Worm (Caenorhabditis elegans) whole organism, L3 larva: ENCODE results near the gene maoc-1.

ENCODE experiments used
- R02D3.7 ChIP-seq: fragments of 150-350 bp; optimal IDR thresholded peaks from 2 replicates; lab custom pipeline; 2014; ENCODE audit warnings: missing biosample characterization, missing genetic modification characterization
- ZK546.5 ChIP-seq: sonication (generic microtip); optimal IDR thresholded peaks from 2 replicates; lab custom pipeline; 2017; ENCODE audit warnings: missing biosample characterization, missing genetic modification characterization
- aly-2 ChIP-seq: fragments of 150-350 bp; optimal IDR thresholded peaks from 2 replicates; lab custom pipeline; 2014; ENCODE audit warnings: missing biosample characterization, missing genetic modification characterization
- ama-1 ChIP-seq: fragments of 150-350 bp; optimal IDR thresholded peaks from 2 replicates; lab custom pipeline; 2018
- ceh-28 ChIP-seq: fragments of 150-350 bp; optimal IDR thresholded peaks from 2 replicates; lab custom pipeline; 2014; ENCODE audit warnings: missing biosample characterization, missing genetic modification reagents, missing genetic modification characterization
- ceh-9 ChIP-seq: sonication (generic microtip); optimal IDR thresholded peaks from 2 replicates; lab custom pipeline; 2018; ENCODE audit warnings: missing biosample characterization, missing genetic modification characterization
- daf-12 ChIP-seq: fragments of 150-350 bp; optimal IDR thresholded peaks from 2 replicates; lab custom pipeline; 2014; ENCODE audit warnings: missing biosample characterization, missing genetic modification reagents, missing genetic modification characterization
- elt-1 ChIP-seq: fragments of 150-350 bp; optimal IDR thresholded peaks from 2 replicates; lab custom pipeline; 2014; ENCODE audit warnings: missing biosample characterization, missing genetic modification characterization
- elt-2 ChIP-seq: sonication (generic microtip); optimal IDR thresholded peaks from 2 replicates; lab custom pipeline; 2016; ENCODE audit warnings: missing genetic modification reagents, mild to moderate bottlenecking, missing genetic modification characterization, missing compliant biosample characterization
- jun-1 ChIP-seq: fragments of 150-350 bp; optimal IDR thresholded peaks from 2 replicates; lab custom pipeline; 2014; ENCODE audit warnings: missing biosample characterization, missing genetic modification reagents, missing genetic modification characterization
- lin-39 ChIP-seq: fragments of 150-350 bp; optimal IDR thresholded peaks from 2 replicates; lab custom pipeline; 2018; ENCODE audit warnings: missing biosample characterization, missing genetic modification reagents, missing genetic modification characterization
- lsy-12 ChIP-seq: sonication (generic microtip); optimal IDR thresholded peaks from 2 replicates; lab custom pipeline; 2016; ENCODE audit warnings: mild to moderate bottlenecking, missing genetic modification characterization, missing compliant biosample characterization
- mdl-1 ChIP-seq: fragments of 150-350 bp; optimal IDR thresholded peaks from 2 replicates; lab custom pipeline; 2014; ENCODE audit warnings: missing biosample characterization, missing genetic modification characterization
- nfya-1 ChIP-seq: sonication (generic microtip); optimal IDR thresholded peaks from 2 replicates; lab custom pipeline; 2017; ENCODE audit warnings: missing genetic modification characterization, mild to moderate bottlenecking, missing compliant biosample characterization, antibody characterized with exemption, moderate library complexity; ENCODE audit not compliant: insufficient read depth
- nhr-23 ChIP-seq: fragments of 150-350 bp; optimal IDR thresholded peaks from 2 replicates; lab custom pipeline; 2014; ENCODE audit warnings: missing biosample characterization, missing genetic modification reagents, missing genetic modification characterization
- nhr-237 ChIP-seq: fragments of 150-350 bp; optimal IDR thresholded peaks from 2 replicates; lab custom pipeline; 2014; ENCODE audit warnings: missing biosample characterization, missing genetic modification characterization
- nhr-25 ChIP-seq: sonication (generic microtip); optimal IDR thresholded peaks from 2 replicates; lab custom pipeline; 2017; ENCODE audit warnings: missing biosample characterization, missing genetic modification characterization
- nhr-28 ChIP-seq: fragments of 150-350 bp; optimal IDR thresholded peaks from 2 replicates; lab custom pipeline; 2014; ENCODE audit warnings: missing biosample characterization, missing genetic modification characterization
- nhr-43 ChIP-seq: sonication (generic microtip); optimal IDR thresholded peaks from 2 replicates; lab custom pipeline; 2016; ENCODE audit warnings: mild to moderate bottlenecking, missing genetic modification characterization, missing compliant biosample characterization; ENCODE audit not compliant: poor library complexity, severe bottlenecking
- nhr-67 ChIP-seq: fragments of 150-350 bp; optimal IDR thresholded peaks from 2 replicates; lab custom pipeline; 2014; ENCODE audit warnings: missing biosample characterization, missing genetic modification characterization
- nhr-76 ChIP-seq: fragments of 150-350 bp; sonication (generic microtip); optimal IDR thresholded peaks from 5 replicates; lab custom pipeline; 2014; ENCODE audit warnings: missing biosample characterization, missing genetic modification characterization
- nhr-77 ChIP-seq: fragments of 150-350 bp; optimal IDR thresholded peaks from 2 replicates; lab custom pipeline; 2014; ENCODE audit warnings: missing biosample characterization, missing genetic modification characterization
- pha-4 ChIP-seq: fragments of 150-350 bp; optimal IDR thresholded peaks from 2 replicates; lab custom pipeline; 2014; ENCODE audit warnings: missing biosample characterization, missing genetic modification reagents, missing genetic modification characterization
- pqm-1 ChIP-seq: fragments of 150-350 bp; optimal IDR thresholded peaks from 2 replicates; lab custom pipeline; 2017; ENCODE audit warnings: missing biosample characterization, missing genetic modification characterization, inconsistent platforms
- sea-2 ChIP-seq: fragments of 150-350 bp; sonication (generic microtip); optimal IDR thresholded peaks from 4 replicates; lab custom pipeline; 2014; ENCODE audit warnings: missing biosample characterization, missing genetic modification reagents, missing genetic modification characterization
- snpc-4 ChIP-seq: fragments of 150-350 bp; optimal IDR thresholded peaks from 2 replicates; lab custom pipeline; 2014; ENCODE audit warnings: missing biosample characterization, missing genetic modification characterization
- tbx-2 ChIP-seq: sonication (generic microtip); optimal IDR thresholded peaks from 2 replicates; lab custom pipeline; 2016; ENCODE audit warnings: mild to moderate bottlenecking, missing genetic modification characterization, missing compliant biosample characterization
- unc-62 ChIP-seq: fragments of 150-350 bp; sonication (generic microtip); optimal IDR thresholded peaks from 4 replicates; lab custom pipeline; 2014; ENCODE audit warnings: missing biosample characterization, missing genetic modification reagents, missing genetic modification characterization
- ztf-11 ChIP-seq: fragments of 150-350 bp; optimal IDR thresholded peaks from 2 replicates; lab custom pipeline; 2014; ENCODE audit warnings: missing biosample characterization, missing genetic modification characterization
- ztf-4 ChIP-seq: fragments of 150-350 bp; optimal IDR thresholded peaks from 2 replicates; lab custom pipeline; 2014; ENCODE audit warnings: missing biosample characterization, missing genetic modification characterization

The maoc-1 gene

DNA sequence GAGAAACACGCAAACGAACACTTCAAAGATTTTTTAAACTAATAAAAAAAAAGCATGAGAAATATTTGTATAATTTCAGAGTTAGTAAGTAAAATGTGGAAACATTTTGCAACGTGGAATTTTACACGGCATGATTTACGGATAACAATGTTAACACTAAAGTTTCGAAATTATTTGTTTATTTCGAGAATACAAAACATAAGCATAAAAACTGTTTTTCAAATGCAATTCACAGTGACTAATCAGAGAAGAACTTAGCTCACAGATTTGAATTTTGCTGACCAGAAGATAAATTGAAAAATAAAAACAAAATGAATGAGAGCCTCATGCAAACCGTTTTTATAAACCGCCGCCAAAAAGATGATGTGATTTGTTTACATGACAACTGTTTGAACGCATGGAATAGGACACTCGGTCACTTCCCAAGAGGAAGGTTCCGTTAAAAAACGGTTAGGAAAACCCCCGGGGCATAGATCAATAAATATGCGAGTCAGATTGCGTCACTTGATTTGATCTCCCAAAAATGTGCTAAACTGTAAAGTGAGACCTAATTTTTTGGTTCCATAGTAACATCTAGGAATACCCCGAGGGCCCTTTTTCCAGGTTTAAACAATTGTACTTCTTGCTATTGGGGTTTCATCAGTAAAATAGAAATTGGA, 29.9 kb downstream of the maoc-1 start, which contains the start of gene clh-3:
Gene clh-3 (minus strand): TSS at position 51 of the 659 bp plus-strand sequence.
- TF ChIP-seq nhr-28 (tag; lab: Kevin White, UChicago) (no peak), ztf-4 (no peak), pha-4 (tag; lab: Kevin White, UChicago) (no peak), unc-62 (GFP tag; lab: Kevin White, UChicago) (no peak), lsy-12 (tag; lab: Kevin White, UChicago) (no peak), ZK546.5 (tag; lab: Kevin White, UChicago) (no peak), nfya-1 (tag; lab: Kevin White, UChicago) (no peak)
- TF ChIP-seq, all 47 proteins: peak for 0

DNA sequence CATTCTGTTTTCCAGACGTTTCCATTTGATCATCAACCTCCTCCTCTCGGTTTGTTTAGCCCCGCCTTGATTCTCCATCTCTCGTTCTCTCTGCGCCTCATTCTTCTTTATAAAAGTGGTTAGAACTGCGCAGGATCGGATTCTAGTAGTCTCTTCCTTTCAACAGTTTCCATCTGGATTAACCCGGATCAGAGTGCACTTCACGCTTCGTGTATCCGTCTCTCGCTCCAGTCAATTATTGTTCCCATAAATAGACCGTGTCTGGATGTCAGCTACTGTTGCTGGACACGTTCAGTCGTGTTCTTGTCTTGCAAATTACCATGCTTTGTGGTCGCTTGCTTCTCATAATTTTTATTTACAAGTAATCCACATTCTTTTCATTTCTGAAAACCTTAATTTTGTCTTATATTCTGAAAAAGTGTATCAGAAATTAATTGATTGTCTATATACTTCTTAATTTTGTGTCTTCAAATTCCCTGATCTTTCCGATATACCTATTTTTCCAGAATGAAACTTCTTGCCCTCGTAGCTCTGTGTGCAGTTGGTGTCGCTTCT, 32.6 kb downstream of the maoc-1 start, which contains the start of gene F32A5.4:
Gene F32A5.4 (plus strand): TSS at position 505 of the 555 bp plus-strand sequence.
- TF ChIP-seq lin-39 (no peak), daf-12 (tag; lab: Kevin White, UChicago) (no peak), nhr-67 (no peak), ama-1 (lab: Kevin White, UChicago) (peak; percentile 56), jun-1 (tag; lab: Kevin White, UChicago) (no peak), ztf-4 (no peak), sea-2 (GFP tag; lab: Kevin White, UChicago) (no peak), nhr-23 (peak; percentile 20), nhr-237 (tag; lab: Kevin White, UChicago) (no peak), pha-4 (tag; lab: Kevin White, UChicago) (peak; percentile 20)
- TF ChIP-seq, all 47 proteins: peak for 3

DNA sequence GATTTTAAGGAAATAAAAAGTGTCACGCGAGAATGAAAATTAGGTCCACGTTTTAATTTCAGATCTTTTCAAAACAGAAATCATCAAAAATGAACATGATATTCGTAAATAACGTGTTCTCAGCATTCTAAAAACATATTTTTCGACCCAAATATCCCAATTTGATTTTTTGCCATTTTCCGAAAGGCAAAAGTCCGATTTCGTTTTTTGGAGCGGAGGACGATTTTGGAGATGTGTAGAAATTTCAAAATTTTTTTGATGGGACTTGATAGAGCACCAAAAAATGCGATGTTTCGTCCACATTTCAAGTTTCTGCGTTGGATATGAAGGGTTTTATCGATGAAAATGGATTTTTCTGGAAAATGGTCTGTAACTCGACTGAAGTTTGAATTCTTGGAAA, 34.6 kb downstream of the maoc-1 start:
- no peak for TF ChIP-seq nfya-1 (tag; lab: Kevin White, UChicago)
- no peak for TF ChIP-seq ZK546.5 (tag; lab: Kevin White, UChicago)
- no peak for TF ChIP-seq nhr-237 (tag; lab: Kevin White, UChicago)
- no peak for TF ChIP-seq ceh-9 (tag; lab: Kevin White, UChicago)
- TF ChIP-seq elt-1 (tag; lab: Kevin White, UChicago) = no peak
- no peak for TF ChIP-seq jun-1 (tag; lab: Kevin White, UChicago)
- no peak for TF ChIP-seq ceh-28 (tag; lab: Kevin White, UChicago)
- TF ChIP-seq elt-2 (tag; lab: Kevin White, UChicago) = no peak
- TF ChIP-seq R02D3.7 = no peak
- peak; percentile 58 for TF ChIP-seq ama-1 (lab: Kevin White, UChicago)
- no peak for TF ChIP-seq nhr-28 (tag; lab: Kevin White, UChicago)
- peak; percentile 44 for TF ChIP-seq tbx-2 (tag; lab: Kevin White, UChicago)
- no peak for TF ChIP-seq pha-4 (tag; lab: Kevin White, UChicago)
- TF ChIP-seq nhr-25 (tag; lab: Kevin White, UChicago) = no peak
- TF ChIP-seq lin-39 = no peak
- no peak for TF ChIP-seq ztf-11 (tag; lab: Kevin White, UChicago)
- TF ChIP-seq nhr-43 (tag; lab: Kevin White, UChicago) = peak; percentile 29
- no peak for TF ChIP-seq nhr-77 (tag; lab: Kevin White, UChicago)
- TF ChIP-seq, all 47 proteins: peak for 3

DNA sequence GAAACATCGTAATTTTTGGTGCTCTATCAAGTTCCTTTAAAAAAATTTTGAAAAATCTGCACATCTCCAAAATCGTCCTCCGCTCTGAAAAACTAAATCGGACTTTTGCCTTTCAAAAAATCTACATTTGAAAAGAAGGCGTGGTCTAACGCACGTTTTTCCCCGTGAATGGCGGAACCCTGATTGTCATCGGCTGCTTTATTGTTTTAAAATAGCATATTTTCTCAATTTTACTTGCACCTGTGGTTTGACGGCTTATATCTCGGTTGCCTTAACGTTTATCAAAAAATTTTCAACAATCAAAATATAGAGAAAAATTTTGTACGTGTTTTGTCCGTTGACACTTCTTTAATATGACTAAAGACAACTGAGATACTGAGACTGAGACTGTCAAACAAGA, 35.9 kb downstream of the maoc-1 start:
- TF ChIP-seq mdl-1 (tag; lab: Kevin White, UChicago) (no peak), aly-2 (tag; lab: Kevin White, UChicago) (no peak), snpc-4 (tag; lab: Kevin White, UChicago) (peak; percentile 67), elt-1 (tag; lab: Kevin White, UChicago) (no peak)

DNA sequence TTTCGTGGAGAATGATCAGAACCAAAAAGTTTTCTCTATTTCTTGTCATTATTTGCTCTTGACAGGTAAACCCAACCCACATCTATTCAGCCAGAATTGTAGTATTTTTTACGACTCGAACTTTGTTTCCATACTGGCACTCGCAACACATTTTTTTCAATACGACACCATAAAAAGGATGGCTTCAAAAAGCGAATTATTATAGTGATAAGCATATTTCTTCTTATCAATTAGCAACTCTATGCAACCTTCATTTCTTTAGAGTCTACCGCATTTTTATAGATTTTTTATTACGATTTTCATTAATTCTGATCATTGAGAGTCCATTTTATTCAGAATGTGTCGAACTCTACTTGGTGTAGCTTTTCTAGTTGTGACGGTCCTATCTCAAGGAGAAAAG, 36.4 kb downstream of the maoc-1 start, which contains the start of gene ctsa-3.1:
Gene ctsa-3.1 (plus strand): TSS at position 337 of the 400 bp plus-strand sequence.
- TF ChIP-seq nhr-76 (tag; lab: Kevin White, UChicago) = no peak
- TF ChIP-seq pqm-1 (tag; lab: Kevin White, UChicago) = peak; percentile 75
- peak; percentile 6 for TF ChIP-seq pha-4 (tag; lab: Kevin White, UChicago)
- peak; percentile 79 for TF ChIP-seq elt-2 (tag; lab: Kevin White, UChicago)
